Fruit fly (Drosophila melanogaster) whole organism, embryonic: ENCODE measurements around the gene CG43999.
A peak's percentile ranks its signal among the peaks of the same experiment; 100 is the strongest.

ENCODE experiments used
- Ada2b ChIP-seq: fragments of 200-800 bp; sonication (Bioruptor generic); IDR thresholded peaks from 2 replicates; pipeline ENCODE4 v1.3.6; 2022; ENCODE audit warnings: missing biosample characterization, missing genetic modification characterization
- Aef1 ChIP-seq: fragments of 200-800 bp; sonication (Bioruptor generic); IDR thresholded peaks from 3 replicates; pipeline ENCODE4 v1.3.6; 2022; ENCODE audit warnings: missing biosample characterization, missing genetic modification characterization
- Atf3 ChIP-seq: fragments of 200-800 bp; sonication (Bioruptor generic); optimal IDR thresholded peaks from 3 replicates; lab custom pipeline; 2016; ENCODE audit warnings: missing biosample characterization, missing genetic modification characterization
- B-H1 ChIP-seq: fragments of 200-800 bp; sonication (Bioruptor generic); IDR thresholded peaks from 3 replicates; pipeline ENCODE4 v1.3.6; 2022; ENCODE audit warnings: missing biosample characterization, missing genetic modification characterization
- Bgb ChIP-seq: fragments of 200-800 bp; sonication (Bioruptor generic); IDR thresholded peaks from 2 replicates; pipeline ENCODE4 v1.3.6; 2022; ENCODE audit warnings: missing biosample characterization, missing genetic modification characterization; ENCODE audit not compliant: partially characterized antibody
- Bteb2 ChIP-seq: fragments of 200-800 bp; sonication (Bioruptor generic); optimal IDR thresholded peaks from 2 replicates; lab custom pipeline; 2016; ENCODE audit warnings: missing biosample characterization, missing genetic modification characterization
- CG10274 ChIP-seq: fragments of 200-800 bp; sonication (Bioruptor generic); optimal IDR thresholded peaks from 3 replicates; lab custom pipeline; 2017; ENCODE audit warnings: missing biosample characterization, mild to moderate bottlenecking, missing genetic modification characterization
- CG12104 ChIP-seq: fragments of 200-800 bp; sonication (Bioruptor generic); optimal IDR thresholded peaks from 3 replicates; lab custom pipeline; 2016; ENCODE audit warnings: missing biosample characterization, missing genetic modification characterization
- CG12659 ChIP-seq: fragments of 200-800 bp; sonication (Bioruptor generic); optimal IDR thresholded peaks from 3 replicates; lab custom pipeline; 2017; ENCODE audit warnings: mild to moderate bottlenecking, missing biosample characterization, missing genetic modification reagents, missing genetic modification characterization
- CG13624 ChIP-seq: fragments of 200-800 bp; sonication (Bioruptor generic); optimal IDR thresholded peaks from 2 replicates; lab custom pipeline; 2016; ENCODE audit warnings: missing biosample characterization, missing genetic modification characterization
- CG15011 ChIP-seq: fragments of 200-800 bp; sonication (Bioruptor generic); optimal IDR thresholded peaks from 3 replicates; lab custom pipeline; 2018; ENCODE audit warnings: missing biosample characterization, mild to moderate bottlenecking, missing genetic modification characterization
- CG17612 ChIP-seq: fragments of 200-800 bp; sonication (Bioruptor generic); IDR thresholded peaks from 2 replicates; pipeline ENCODE4 v1.3.6; 2022; ENCODE audit warnings: missing biosample characterization, missing genetic modification characterization
- CG1792 ChIP-seq: fragments of 200-800 bp; sonication (Bioruptor generic); optimal IDR thresholded peaks from 2 replicates; lab custom pipeline; 2016; ENCODE audit warnings: missing biosample characterization, missing genetic modification characterization
- CG32767 ChIP-seq: fragments of 200-800 bp; sonication (Bioruptor generic); IDR thresholded peaks from 2 replicates; pipeline ENCODE4 v1.3.6; 2022; ENCODE audit warnings: missing biosample characterization, missing genetic modification characterization
- CG3407 ChIP-seq: fragments of 200-800 bp; sonication (Bioruptor generic); optimal IDR thresholded peaks from 2 replicates; lab custom pipeline; 2018; ENCODE audit warnings: missing biosample characterization, mild to moderate bottlenecking, missing genetic modification characterization
- CG3726 ChIP-seq: fragments of 200-800 bp; sonication (Bioruptor generic); IDR thresholded peaks from 3 replicates; pipeline ENCODE4, ENCODE4 v1.3.6; 2022; ENCODE audit warnings: missing biosample characterization, missing genetic modification characterization
- CG3847 ChIP-seq: fragments of 200-800 bp; sonication (Bioruptor generic); IDR thresholded peaks from 2 replicates; pipeline ENCODE4 v1.3.6; 2022; ENCODE audit warnings: missing biosample characterization, missing genetic modification characterization
- CG42726 ChIP-seq: fragments of 200-800 bp; sonication (Bioruptor generic); IDR thresholded peaks from 2 replicates; pipeline ENCODE4 v1.3.6; 2022; ENCODE audit warnings: missing biosample characterization, missing genetic modification characterization; ENCODE audit not compliant: partially characterized antibody
- CG6654 ChIP-seq: fragments of 200-800 bp; sonication (Bioruptor generic); optimal IDR thresholded peaks from 2 replicates; lab custom pipeline; 2017; ENCODE audit warnings: missing biosample characterization, mild to moderate bottlenecking, missing genetic modification characterization
- CG6689 ChIP-seq: fragments of 200-800 bp; sonication (Bioruptor generic); IDR thresholded peaks from 2 replicates; pipeline ENCODE4 v1.3.6; 2022; ENCODE audit warnings: missing biosample characterization, missing genetic modification characterization
- CG7556 ChIP-seq: fragments of 200-800 bp; sonication (Bioruptor generic); optimal IDR thresholded peaks from 2 replicates; lab custom pipeline; 2017; ENCODE audit warnings: missing biosample characterization, mild to moderate bottlenecking, missing genetic modification characterization
- CG8359 ChIP-seq: fragments of 200-800 bp; sonication (Bioruptor generic); optimal IDR thresholded peaks from 2 replicates; lab custom pipeline; 2017; ENCODE audit warnings: missing biosample characterization, mild to moderate bottlenecking, missing genetic modification characterization, borderline replicate concordance
- CG8478 ChIP-seq: fragments of >200 bp; optimal IDR thresholded peaks from 2 replicates; lab custom pipeline; 2018
- Dip3 ChIP-seq: fragments of 200-800 bp; sonication (Bioruptor generic); optimal IDR thresholded peaks from 3 replicates; lab custom pipeline; 2016; ENCODE audit warnings: missing biosample characterization, missing genetic modification characterization
- HLH3B ChIP-seq: fragments of 200-800 bp; sonication (Bioruptor generic); IDR thresholded peaks from 2 replicates; pipeline ENCODE4 v1.3.6; 2022; ENCODE audit warnings: missing biosample characterization, missing genetic modification characterization
- Hey ChIP-seq: fragments of 200-800 bp; sonication (Bioruptor generic); optimal IDR thresholded peaks from 3 replicates; lab custom pipeline; 2018; ENCODE audit warnings: missing biosample characterization, mild to moderate bottlenecking, missing genetic modification characterization
- Hmr ChIP-seq: fragments of 200-800 bp; sonication (Bioruptor generic); optimal IDR thresholded peaks from 3 replicates; lab custom pipeline; 2017; ENCODE audit warnings: mild to moderate bottlenecking, missing biosample characterization, missing genetic modification reagents, missing genetic modification characterization
- Kr ChIP-seq: fragments of 200-800 bp; sonication (Bioruptor generic); optimal IDR thresholded peaks from 2 replicates; lab custom pipeline; 2017; ENCODE audit warnings: missing biosample characterization, mild to moderate bottlenecking, missing genetic modification characterization
- MBD-R2 ChIP-seq: fragments of 200-800 bp; sonication (Bioruptor generic); IDR thresholded peaks from 2 replicates; pipeline ENCODE4 v1.3.6; 2022; ENCODE audit warnings: missing biosample characterization, missing genetic modification characterization
- Nf-YB ChIP-seq: fragments of 200-800 bp; sonication (Bioruptor generic); optimal IDR thresholded peaks from 3 replicates; lab custom pipeline; 2019; ENCODE audit warnings: missing biosample characterization, mild to moderate bottlenecking, missing genetic modification characterization, moderate library complexity
- aop ChIP-seq: fragments of 200-800 bp; sonication (Bioruptor generic); IDR thresholded peaks from 2 replicates; pipeline ENCODE4 v1.3.6; 2022; ENCODE audit warnings: missing biosample characterization, missing genetic modification characterization
- bigmax ChIP-seq: fragments of 200-800 bp; sonication (Bioruptor generic); optimal IDR thresholded peaks from 2 replicates; lab custom pipeline; 2018; ENCODE audit warnings: missing biosample characterization, mild to moderate bottlenecking, missing genetic modification characterization
- chinmo ChIP-seq: fragments of 200-800 bp; sonication (Bioruptor generic); IDR thresholded peaks from 4 replicates; pipeline ENCODE4 v1.3.6; 2022; ENCODE audit warnings: missing biosample characterization, missing genetic modification characterization; ENCODE audit not compliant: partially characterized antibody
- dimm ChIP-seq: fragments of 200-800 bp; sonication (Bioruptor generic); IDR thresholded peaks from 2 replicates; pipeline ENCODE4 v1.3.6; 2022; ENCODE audit warnings: missing biosample characterization, missing genetic modification characterization
- dysf ChIP-seq: fragments of 200-800 bp; sonication (Bioruptor generic); IDR thresholded peaks from 3 replicates; pipeline ENCODE4 v1.3.6; 2022; ENCODE audit warnings: missing biosample characterization, missing genetic modification characterization
- eyg ChIP-seq: fragments of 200-800 bp; sonication (Bioruptor generic); optimal IDR thresholded peaks from 3 replicates; lab custom pipeline; 2016; ENCODE audit warnings: missing biosample characterization, missing genetic modification characterization
- gem ChIP-seq: fragments of 200-800 bp; sonication (Bioruptor generic); optimal IDR thresholded peaks from 2 replicates; lab custom pipeline; 2019; ENCODE audit warnings: missing biosample characterization, mild to moderate bottlenecking, missing genetic modification characterization, moderate library complexity
- knrl ChIP-seq: fragments of 200-800 bp; sonication (Bioruptor generic); IDR thresholded peaks from 3 replicates; pipeline ENCODE4 v1.3.6; 2022; ENCODE audit warnings: missing biosample characterization, missing genetic modification characterization; ENCODE audit not compliant: partially characterized antibody
- lilli ChIP-seq: fragments of 200-800 bp; sonication (Bioruptor generic); optimal IDR thresholded peaks from 3 replicates; lab custom pipeline; 2016; ENCODE audit warnings: missing biosample characterization, missing genetic modification characterization
- phol ChIP-seq: fragments of 200-800 bp; sonication (Bioruptor generic); optimal IDR thresholded peaks from 3 replicates; lab custom pipeline; 2018; ENCODE audit warnings: missing biosample characterization, mild to moderate bottlenecking, missing genetic modification characterization, moderate library complexity
- pita ChIP-seq: fragments of 200-800 bp; sonication (Bioruptor generic); optimal IDR thresholded peaks from 2 replicates; lab custom pipeline; 2017; ENCODE audit warnings: missing biosample characterization, mild to moderate bottlenecking, missing genetic modification characterization
- sd ChIP-seq: fragments of 200-800 bp; sonication (Bioruptor generic); optimal IDR thresholded peaks from 3 replicates; lab custom pipeline; 2018; ENCODE audit warnings: missing biosample characterization, mild to moderate bottlenecking, missing genetic modification characterization, moderate library complexity
- so ChIP-seq: fragments of 200-800 bp; sonication (Bioruptor generic); IDR thresholded peaks from 3 replicates; pipeline ENCODE4 v1.3.6; 2022; ENCODE audit warnings: missing biosample characterization, missing genetic modification characterization
- ssp ChIP-seq: fragments of 200-800 bp; sonication (Bioruptor generic); IDR thresholded peaks from 2 replicates; pipeline ENCODE4 v1.3.6; 2022; ENCODE audit warnings: missing biosample characterization, missing genetic modification characterization
- tap ChIP-seq: fragments of 200-800 bp; optimal IDR thresholded peaks from 3 replicates; lab custom pipeline; 2019; ENCODE audit warnings: missing biosample characterization, mild to moderate bottlenecking, missing genetic modification characterization, moderate library complexity
- tna ChIP-seq: fragments of 200-800 bp; sonication (Bioruptor generic); IDR thresholded peaks from 2 replicates; pipeline ENCODE4 v1.3.6; 2022; ENCODE audit warnings: missing biosample characterization, missing genetic modification characterization; ENCODE audit not compliant: partially characterized antibody
- trem ChIP-seq: fragments of 200-800 bp; optimal IDR thresholded peaks from 3 replicates; lab custom pipeline; 2019; ENCODE audit warnings: missing biosample characterization, mild to moderate bottlenecking, missing genetic modification characterization, moderate library complexity
- unc-4 ChIP-seq: fragments of 200-800 bp; sonication (Bioruptor generic); IDR thresholded peaks from 2 replicates; pipeline ENCODE4 v1.3.6; 2022; ENCODE audit warnings: missing biosample characterization, missing genetic modification characterization; ENCODE audit not compliant: partially characterized antibody
- zen2 ChIP-seq: fragments of 200-800 bp; sonication (Bioruptor generic); IDR thresholded peaks from 3 replicates; pipeline ENCODE4 v1.3.6; 2022; ENCODE audit warnings: missing biosample characterization, missing genetic modification characterization; ENCODE audit not compliant: partially characterized antibody

Gene CG43999

DNA sequence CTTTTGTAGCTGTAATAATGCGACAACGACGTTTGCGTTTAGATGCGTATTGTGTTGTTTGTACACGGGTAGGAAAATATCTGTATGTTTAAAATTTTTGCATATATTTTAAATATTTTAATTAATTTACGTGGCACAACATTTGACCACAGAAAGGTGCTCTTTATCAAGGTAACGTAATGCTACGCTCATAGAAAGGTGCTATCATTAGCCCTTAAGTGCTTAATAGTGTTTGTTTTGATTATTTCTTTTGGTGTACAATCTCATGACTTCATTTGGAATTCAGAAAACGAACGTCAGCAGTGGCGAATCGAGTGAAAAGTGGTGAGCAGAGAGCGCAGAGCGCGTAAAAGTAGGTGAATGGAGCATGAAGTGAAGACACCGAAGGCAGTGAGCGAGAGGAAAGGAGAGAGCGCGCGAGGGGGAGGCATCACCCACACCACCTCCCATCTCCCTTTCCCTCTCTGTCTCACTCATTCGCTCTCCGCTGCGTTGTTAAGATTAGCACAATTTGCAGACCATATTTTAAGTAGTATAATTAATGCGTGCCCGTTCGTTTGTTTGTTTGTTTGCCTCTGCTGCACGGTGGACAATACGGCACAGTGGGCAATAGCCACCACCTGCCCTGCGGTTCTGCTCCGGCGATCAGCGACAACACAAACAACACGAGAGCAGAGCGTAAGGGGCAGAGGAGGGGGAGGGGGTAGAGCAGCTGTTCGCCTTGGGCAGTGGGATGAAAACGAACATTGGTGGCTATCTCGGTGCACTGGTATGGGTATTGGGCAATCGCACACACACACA, 6.9 kb downstream of the CG43999 start (continued):
- TF ChIP-seq tna: no peak; the same call in 1 of the 2 replicates
- TF ChIP-seq CG6654 (GFP tag; lab: Kevin White, UChicago): no peak
- TF ChIP-seq CG7556: peak; percentile 25
- TF ChIP-seq Dip3 (GFP tag; lab: Kevin White, UChicago): peak; percentile 3
- no peak for TF ChIP-seq so (GFP tag; lab: Robert Waterston, UW)
- TF ChIP-seq B-H1 (GFP tag; lab: Robert Waterston, UW): 0 out of 3 replicates have a peak, but pooled peaks have one; percentile 37
- peak; percentile 21 for TF ChIP-seq CG3407 (GFP tag; lab: Kevin White, UChicago)
- peak; percentile 39; the same call in 1 of the 2 replicates for TF ChIP-seq HLH3B (GFP tag; lab: Robert Waterston, UW)
- no peak for TF ChIP-seq CG13624
- peak; percentile 23; the same call in 1 of the 2 replicates for TF ChIP-seq CG32767 (GFP tag; lab: Robert Waterston, UW)
- TF ChIP-seq unc-4 (GFP tag; lab: Robert Waterston, UW): no peak
- peak; percentile 42 for TF ChIP-seq Hmr (GFP tag; lab: Kevin White, UChicago)
- TF ChIP-seq CG12104 (GFP tag; lab: Kevin White, UChicago): peak; percentile 5
- TF ChIP-seq CG10274 (GFP tag; lab: Kevin White, UChicago): no peak
- TF ChIP-seq Nf-YB (GFP tag; lab: Kevin White, UChicago): no peak
- TF ChIP-seq Atf3 (GFP tag; lab: Kevin White, UChicago): no peak
- TF ChIP-seq Aef1: peak; percentile 70
- 0 out of 2 replicates have a peak, but pooled peaks have one; percentile 11 for TF ChIP-seq CG17612 (GFP tag; lab: Robert Waterston, UW)
- TF ChIP-seq lilli: no peak
- no peak for TF ChIP-seq CG8478 (lab: Kevin White, UChicago)
- peak; percentile 40 for TF ChIP-seq dysf (GFP tag; lab: Robert Waterston, UW)
- TF ChIP-seq zen2 (GFP tag; lab: Robert Waterston, UW): no peak
- peak; percentile 97; the same call in 3 of the 4 replicates for TF ChIP-seq chinmo (GFP tag; lab: Robert Waterston, UW)
- no peak for TF ChIP-seq ssp (GFP tag; lab: Robert Waterston, UW)
- TF ChIP-seq bigmax (GFP tag; lab: Kevin White, UChicago): peak; percentile 23
- no peak for TF ChIP-seq CG42726 (GFP tag; lab: Robert Waterston, UW)
- no peak; the same call in 2 of the 3 replicates for TF ChIP-seq knrl (GFP tag; lab: Robert Waterston, UW)
- TF ChIP-seq eyg (GFP tag; lab: Kevin White, UChicago): no peak
- TF ChIP-seq Ada2b: peak; percentile 46
- no peak for TF ChIP-seq pita (GFP tag; lab: Kevin White, UChicago)
- peak; percentile 56 for TF ChIP-seq Hey (tag; lab: Kevin White, UChicago)
- TF ChIP-seq gem (tag; lab: Kevin White, UChicago): peak; percentile 75
- TF ChIP-seq CG12659 (GFP tag; lab: Kevin White, UChicago): no peak
- no peak for TF ChIP-seq CG3847 (GFP tag; lab: Robert Waterston, UW)
- TF ChIP-seq trem (tag; lab: Kevin White, UChicago): peak; percentile 8
- peak; percentile 48 for TF ChIP-seq phol (tag; lab: Kevin White, UChicago)
- no peak for TF ChIP-seq CG8359
- peak; percentile 13; the same call in 1 of the 2 replicates for TF ChIP-seq MBD-R2 (GFP tag; lab: Robert Waterston, UW)
- no peak for TF ChIP-seq dimm (GFP tag; lab: Robert Waterston, UW)
- peak; percentile 56 for TF ChIP-seq Kr (GFP tag; lab: Kevin White, UChicago)
- peak; percentile 23 for TF ChIP-seq CG1792 (GFP tag; lab: Kevin White, UChicago)
- TF ChIP-seq CG3726: no peak
- no peak; the same call in 1 of the 2 replicates for TF ChIP-seq Bgb (GFP tag; lab: Robert Waterston, UW)
- no peak for TF ChIP-seq Bteb2 (GFP tag; lab: Kevin White, UChicago)
- peak; percentile 39 for TF ChIP-seq tap (tag; lab: Kevin White, UChicago)
- TF ChIP-seq CG15011 (GFP tag; lab: Kevin White, UChicago): no peak
- TF ChIP-seq sd: no peak
- peak; percentile 81 for TF ChIP-seq CG6689 (GFP tag; lab: Robert Waterston, UW)
- no peak for TF ChIP-seq aop
